Worm (Caenorhabditis elegans): ENCODE measurements around the gene E03H12.4.

DNA sequence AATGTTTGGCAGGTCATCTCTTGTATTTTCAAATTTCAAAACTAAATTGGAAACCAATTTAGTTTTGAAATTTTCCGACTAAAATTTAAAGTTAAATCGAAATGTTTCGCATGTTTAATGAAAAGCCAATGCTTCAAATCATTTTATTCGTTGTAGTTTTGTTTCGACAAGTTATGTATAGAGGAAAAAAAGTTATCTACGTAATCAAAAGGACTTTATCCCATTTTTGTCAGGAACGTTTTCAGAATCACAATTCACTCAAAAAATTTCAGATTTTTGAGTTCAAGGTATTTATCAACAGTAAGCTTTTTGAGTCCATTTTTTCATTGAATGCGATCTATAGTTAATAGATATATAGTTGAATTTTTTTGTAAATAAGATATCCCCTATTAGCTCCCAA is 43.7 kb upstream of the E03H12.4 start, which contains the start of gene str-168:
- TF ChIP-seq pqm-1 (tag; optimal IDR thresholded peaks at IDR 0.05) (no peak), fkh-6 (tag; optimal IDR thresholded peaks at IDR 0.05) (no peak), F13H6.1 (tag; optimal IDR thresholded peaks at IDR 0.05) (no peak), sox-4 (tag; optimal IDR thresholded peaks at IDR 0.05) (no peak), rnt-1 (tag; optimal IDR thresholded peaks at IDR 0.05) (no peak), elt-4 (tag; optimal IDR thresholded peaks at IDR 0.05) (no peak), hlh-15 (tag; optimal IDR thresholded peaks at IDR 0.05) (no peak), ceh-34 (tag; optimal IDR thresholded peaks at IDR 0.05) (no peak)

Data from whole organism, late embryonic.